Worm (Caenorhabditis elegans) whole organism, young adult: ENCODE measurements around the gene W05B2.2.

ENCODE experiments used
- B0336.3 ChIP-seq: fragments of 200-800 bp; sonication (Bioruptor generic); IDR thresholded peaks from 2 replicates; pipeline ENCODE4 v1.3.6; 2022; ENCODE audit warnings: missing genetic modification characterization, missing compliant biosample characterization
- C17E4.6 ChIP-seq: fragments of 200-800 bp; sonication (Bioruptor generic); IDR thresholded peaks from 2 replicates; pipeline ENCODE4 v1.3.6; 2022; ENCODE audit warnings: missing genetic modification reagents, missing genetic modification characterization, missing compliant biosample characterization
- F55B11.4 ChIP-seq: sonication (generic microtip); optimal IDR thresholded peaks from 2 replicates; lab custom pipeline; 2016; ENCODE audit warnings: missing compliant biosample characterization, missing genetic modification characterization, borderline replicate concordance; ENCODE audit not compliant: insufficient read depth
- ceh-100 ChIP-seq: fragments of 200-800 bp; sonication (Bioruptor generic); IDR thresholded peaks from 2 replicates; pipeline ENCODE4 v1.3.6; 2022; ENCODE audit warnings: missing genetic modification reagents, missing genetic modification characterization, missing compliant biosample characterization
- efl-1 ChIP-seq: fragments of 150-350 bp; optimal IDR thresholded peaks from 2 replicates; lab custom pipeline; 2014; ENCODE audit warnings: missing biosample characterization, missing genetic modification reagents, missing genetic modification characterization
- ets-4 ChIP-seq: fragments of 200-800 bp; sonication (Bioruptor generic); optimal IDR thresholded peaks from 2 replicates; lab custom pipeline; 2018; ENCODE audit warnings: mild to moderate bottlenecking, missing genetic modification characterization, missing compliant biosample characterization
- snpc-1.1 ChIP-seq: sonication (generic microtip); optimal IDR thresholded peaks from 2 replicates; lab custom pipeline; 2017; ENCODE audit warnings: missing genetic modification characterization, mild to moderate bottlenecking, missing compliant biosample characterization, antibody characterized with exemption, moderate library complexity, missing genotype, missing genetic modification reagents; ENCODE audit not compliant: insufficient read depth
- unc-62 ChIP-seq: fragments of 150-350 bp; optimal IDR thresholded peaks from 2 replicates; lab custom pipeline; 2014; ENCODE audit warnings: missing biosample characterization, missing genetic modification reagents, missing genetic modification characterization
- zfh-2 ChIP-seq: fragments of 200-800 bp; sonication (Bioruptor generic); conservative IDR thresholded peaks from 2 replicates; pipeline ENCODE4 v1.3.6; 2022; ENCODE audit warnings: missing genetic modification reagents, missing genetic modification characterization, missing compliant biosample characterization
- ztf-25 ChIP-seq: fragments of 200-800 bp; sonication (Bioruptor generic); IDR thresholded peaks from 2 replicates; pipeline ENCODE4 v1.3.6; 2022; ENCODE audit warnings: missing genetic modification reagents, missing genetic modification characterization, missing compliant biosample characterization

ce11 chrIII:10942905-10943304, 24.0 kb downstream of the W05B2.2 start:
- TF ChIP-seq ets-4 (GFP tag; lab: Kevin White, UChicago) (no peak), F55B11.4 (tag; lab: Kevin White, UChicago) (no peak), ceh-100 (GFP tag; lab: Robert Waterston, UW) (no peak), zfh-2 (GFP tag; lab: Robert Waterston, UW) (no peak), C17E4.6 (no peak), unc-62 (GFP tag; lab: Kevin White, UChicago) (no peak), ztf-25 (GFP tag; lab: Robert Waterston, UW) (no peak), B0336.3 (GFP tag; lab: Robert Waterston, UW) (no peak), snpc-1.1 (no peak), efl-1 (GFP tag; lab: Kevin White, UChicago) (no peak)
